Fruit fly (Drosophila melanogaster) ovary, adult (tissue): ENCODE data around the gene CG17026.

Source experiments
- CG17801 ChIP-seq: fragments of 200-800 bp; optimal IDR thresholded peaks from 2 replicates; lab custom pipeline; 2019; ENCODE audit warnings: missing biosample characterization, mild to moderate bottlenecking, missing genetic modification characterization, moderate library complexity; ENCODE audit not compliant: partially characterized antibody

Gene CG17026

DNA sequence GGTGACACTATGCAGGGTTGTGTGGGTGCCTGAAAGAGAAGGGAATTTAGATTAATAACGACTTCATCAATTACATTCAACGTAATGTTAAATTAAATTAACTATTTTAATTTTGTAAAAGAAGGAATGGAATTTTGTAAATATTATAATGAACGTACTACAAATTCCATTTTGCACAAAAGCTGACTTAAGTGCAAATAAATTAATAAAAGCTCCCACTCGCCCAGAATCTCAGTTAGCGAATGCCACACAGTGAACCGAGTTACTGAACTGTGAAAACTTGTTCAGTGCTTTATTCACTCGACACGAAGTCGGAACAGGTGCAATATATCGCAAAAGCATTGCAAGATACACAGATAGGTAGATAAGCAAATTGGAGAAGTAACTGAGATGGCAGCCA is at the start of gene CG17026:
TSS of gene CG17026 (plus strand) at position 301 of the 400 bp plus-strand sequence.
- TF ChIP-seq CG17801 (GFP tag; lab: Kevin White, UChicago): no peak

DNA sequence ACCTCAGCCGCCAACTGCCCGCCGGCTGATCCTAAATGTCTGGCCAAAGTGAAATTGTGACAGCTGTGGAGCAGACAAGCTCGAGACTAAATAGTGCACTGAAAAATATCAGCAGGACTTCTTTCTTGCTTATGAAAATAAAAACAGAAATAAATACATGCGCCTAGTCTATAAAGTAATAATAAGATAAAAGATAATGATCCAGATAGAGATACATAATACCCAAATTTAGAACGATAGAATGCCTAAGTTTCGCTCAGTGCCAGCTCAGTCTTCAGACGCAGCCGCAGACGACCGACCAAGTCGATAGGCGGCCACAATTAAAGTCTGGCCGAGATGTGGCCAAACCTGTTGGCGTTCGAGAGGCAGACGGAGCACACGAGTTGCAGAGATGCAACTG is 34.3 kb upstream of the CG17026 start:
- no peak for TF ChIP-seq CG17801 (GFP tag; lab: Kevin White, UChicago)

DNA sequence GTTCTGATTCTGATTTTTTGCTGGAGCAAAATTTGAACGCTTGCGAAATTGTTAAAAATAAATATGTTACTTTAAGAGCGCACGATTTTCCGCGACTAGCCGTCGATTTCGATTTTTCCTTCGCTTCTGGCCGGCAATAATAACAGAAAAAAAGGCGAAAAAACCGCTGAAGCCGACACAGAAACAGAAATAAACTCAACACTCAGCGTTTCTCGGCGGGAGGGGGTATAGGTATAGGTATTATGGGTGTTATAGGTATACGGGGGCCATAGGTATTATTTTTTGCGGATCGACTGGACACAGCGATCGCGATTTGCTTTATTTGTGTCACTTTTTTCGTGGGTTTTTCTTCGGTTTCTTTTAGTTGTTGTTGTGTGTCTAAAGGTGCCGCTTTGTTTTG is 22.9 kb upstream of the CG17026 start:
- TF ChIP-seq CG17801 (GFP tag; lab: Kevin White, UChicago): peak; percentile 17

DNA sequence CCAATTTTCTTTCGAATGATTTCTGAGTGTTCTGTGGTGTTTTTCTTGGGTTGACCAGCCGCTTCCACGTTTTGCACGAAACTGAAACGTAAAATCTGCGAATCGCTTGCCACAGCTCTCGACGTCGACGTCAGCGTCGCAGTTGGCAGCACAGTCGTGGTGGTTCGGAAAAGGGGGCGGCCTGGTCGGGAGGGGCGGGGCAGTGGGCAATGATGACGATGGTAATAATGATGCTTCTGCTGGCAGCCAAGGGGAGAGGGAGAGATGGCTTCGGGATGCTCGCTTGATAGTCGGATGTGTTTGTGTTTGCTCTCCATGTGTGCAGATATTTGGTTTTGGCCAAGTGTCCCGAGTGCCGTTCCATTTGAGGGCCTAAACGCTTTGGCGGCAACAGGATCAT is 22.3 kb upstream of the CG17026 start:
- TF ChIP-seq CG17801 (GFP tag; lab: Kevin White, UChicago): no peak

DNA sequence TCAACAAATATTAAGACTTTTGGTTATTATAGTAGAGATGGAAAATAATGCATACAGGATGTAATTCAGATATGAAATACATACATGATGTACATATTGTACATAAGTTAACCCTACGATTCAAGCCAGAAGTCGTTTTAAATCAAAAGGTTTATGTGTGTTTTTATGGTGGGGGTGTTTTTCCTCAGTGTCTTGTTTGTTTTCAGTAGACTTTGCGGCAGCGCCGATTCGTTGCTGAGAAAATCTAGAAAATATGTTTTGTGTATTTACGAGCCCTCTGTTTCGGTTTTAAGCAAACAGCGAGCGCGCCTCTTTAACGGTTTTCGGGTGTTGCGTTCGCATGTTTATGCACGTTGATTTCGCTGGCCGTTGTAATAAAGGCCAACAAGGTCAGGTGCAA is 21.3 kb upstream of the CG17026 start:
- no peak for TF ChIP-seq CG17801 (GFP tag; lab: Kevin White, UChicago)

DNA sequence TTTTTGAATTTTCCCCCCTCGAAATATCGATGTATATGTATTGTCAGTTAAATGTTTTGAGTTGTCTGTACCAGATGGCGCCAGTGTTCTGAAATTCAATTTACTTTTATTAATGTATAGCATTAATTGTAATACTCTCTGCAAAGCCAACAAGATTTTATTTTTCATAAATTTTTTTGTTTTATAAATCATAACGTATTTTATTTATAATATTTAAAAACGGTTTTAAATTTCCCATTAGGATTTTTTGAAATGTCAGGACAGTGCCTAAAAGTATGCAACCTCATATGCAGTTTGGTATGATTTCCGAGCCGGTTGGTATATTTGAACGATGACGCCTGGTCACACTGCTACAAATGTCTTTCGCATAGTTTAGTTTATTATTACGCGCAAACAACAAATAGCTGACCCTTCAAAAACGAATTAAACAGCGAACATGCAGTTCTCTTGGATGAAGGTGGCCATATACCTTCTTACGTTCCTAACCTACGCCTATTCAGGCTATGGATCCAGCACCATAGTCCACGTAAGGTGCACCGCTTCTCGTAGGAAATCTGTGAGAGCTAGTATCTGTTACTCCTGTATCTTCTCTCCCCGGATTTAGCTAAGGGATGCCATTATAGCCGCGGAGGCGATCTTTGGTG is 20.3 kb upstream of the CG17026 start, which contains the start of the genes Pka-C3 and GXIVsPLA2:
TSS of gene Pka-C3 (minus strand) at position 14 of the 644 bp plus-strand sequence.
TSS of gene GXIVsPLA2 (plus strand) at position 313 of the 644 bp plus-strand sequence.
- no peak for TF ChIP-seq CG17801 (GFP tag; lab: Kevin White, UChicago)

DNA sequence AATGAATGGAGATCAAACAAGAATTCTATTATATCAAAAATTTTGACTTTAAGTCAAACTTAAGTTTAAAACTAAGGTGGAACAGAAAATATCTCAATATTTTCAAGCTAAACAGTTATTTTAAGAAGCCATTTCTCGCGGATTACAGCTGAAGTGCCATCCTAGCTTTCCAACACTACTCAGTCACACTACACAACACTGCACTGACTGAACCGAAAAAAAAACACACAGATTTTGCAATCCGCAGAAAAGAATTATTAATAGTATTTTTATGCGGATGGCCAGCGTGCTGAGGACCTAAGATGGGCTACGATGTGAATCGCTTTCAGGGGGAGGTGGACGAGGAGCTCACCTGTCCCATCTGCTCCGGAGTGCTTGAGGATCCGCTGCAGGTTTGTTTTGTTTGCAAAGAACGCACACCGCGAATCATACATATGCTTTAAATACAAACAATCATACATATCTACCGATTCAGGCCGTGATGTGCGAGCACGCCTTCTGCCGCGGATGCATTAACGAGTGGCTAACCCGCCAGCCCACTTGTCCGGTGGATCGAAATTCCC is 18.6 kb upstream of the CG17026 start, which contains the start of gene elgi:
TSS of gene elgi (plus strand) at position 103 of the 563 bp plus-strand sequence.
- peak; percentile 47 for TF ChIP-seq CG17801 (GFP tag; lab: Kevin White, UChicago)

DNA sequence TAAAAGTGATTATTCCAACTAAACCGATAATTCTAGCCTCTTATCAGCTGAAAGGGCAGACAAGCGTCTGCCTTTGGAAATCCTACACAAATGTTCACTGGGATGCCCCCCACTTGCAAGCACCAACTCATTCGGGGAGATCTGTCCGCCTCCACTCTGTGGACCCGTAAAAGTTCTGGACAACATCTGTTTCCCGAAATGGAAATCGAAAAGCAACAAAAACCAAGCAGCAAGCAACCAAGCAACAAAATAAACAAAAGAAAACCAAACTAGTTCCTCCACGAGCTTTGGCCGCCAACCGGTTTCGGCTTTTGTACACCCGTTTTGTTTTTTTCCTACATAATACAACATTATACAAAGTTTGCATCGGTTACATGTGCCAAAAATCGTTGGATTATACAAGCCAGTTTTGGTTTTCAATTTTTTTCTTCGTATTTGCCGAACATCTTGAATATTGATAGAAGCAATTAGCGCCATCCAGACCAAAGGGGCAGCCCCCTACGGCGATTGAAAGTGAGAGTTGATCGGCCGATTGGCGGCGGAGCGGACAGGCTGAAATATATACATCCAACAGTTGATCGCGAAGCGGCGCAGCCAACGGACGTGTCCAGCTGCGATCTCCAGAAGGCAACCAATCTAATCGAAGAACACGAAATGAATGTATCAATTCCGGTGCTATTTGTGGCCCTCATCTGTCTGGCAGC is 16.4 kb upstream of the CG17026 start, which contains the start of gene CG17032:
TSS of gene CG17032 (plus strand) at position 232 of the 704 bp plus-strand sequence.
- no peak for TF ChIP-seq CG17801 (GFP tag; lab: Kevin White, UChicago)

DNA sequence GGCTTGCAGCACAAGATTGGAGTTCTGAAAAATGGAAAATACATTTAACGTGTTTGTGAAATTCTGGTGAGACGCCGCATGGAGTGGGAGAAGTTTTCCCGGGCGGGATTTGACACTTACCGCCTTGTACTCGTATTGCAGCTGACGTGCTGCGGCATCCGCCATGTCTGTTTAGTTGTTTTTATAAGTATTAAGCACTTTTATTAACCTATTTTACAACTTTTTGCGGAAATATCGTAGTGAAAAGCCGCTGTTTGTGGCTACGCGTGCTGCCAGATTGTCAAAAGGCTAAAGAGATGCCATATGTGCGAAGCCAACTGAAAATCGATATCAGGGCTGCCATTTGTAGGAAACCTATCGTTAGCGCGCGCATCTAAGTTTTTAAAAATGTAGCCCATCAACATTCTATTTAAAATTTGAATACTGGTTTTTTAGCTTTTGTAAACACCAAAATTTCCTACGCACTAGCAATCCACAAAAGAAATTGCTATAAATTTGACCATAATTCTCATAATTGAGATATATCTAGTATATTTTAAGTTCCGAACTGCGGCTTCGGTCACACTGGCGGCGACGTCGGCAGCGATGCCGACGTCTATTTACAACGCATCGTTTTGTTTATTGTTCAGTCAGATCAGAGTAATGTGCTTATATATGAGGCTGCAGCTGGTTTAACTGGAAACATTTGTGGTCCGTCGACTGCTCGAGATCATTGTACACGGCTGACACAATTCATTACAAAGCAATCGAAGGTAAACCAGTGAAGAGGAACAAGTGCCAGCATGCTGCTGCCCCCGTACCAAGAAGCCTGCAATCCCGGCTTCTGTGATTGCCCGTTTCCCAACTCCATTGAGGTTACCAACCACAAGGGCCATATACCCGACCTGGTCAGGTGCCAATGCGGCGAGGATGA is 7.3 kb upstream of the CG17026 start, which contains the start of the genes Brr2 and CG10516:
TSS of gene Brr2 (minus strand) at position 285 of the 913 bp plus-strand sequence.
TSS of gene CG10516 (plus strand) at position 617 of the 913 bp plus-strand sequence.
- TF ChIP-seq CG17801 (GFP tag; lab: Kevin White, UChicago): no peak

DNA sequence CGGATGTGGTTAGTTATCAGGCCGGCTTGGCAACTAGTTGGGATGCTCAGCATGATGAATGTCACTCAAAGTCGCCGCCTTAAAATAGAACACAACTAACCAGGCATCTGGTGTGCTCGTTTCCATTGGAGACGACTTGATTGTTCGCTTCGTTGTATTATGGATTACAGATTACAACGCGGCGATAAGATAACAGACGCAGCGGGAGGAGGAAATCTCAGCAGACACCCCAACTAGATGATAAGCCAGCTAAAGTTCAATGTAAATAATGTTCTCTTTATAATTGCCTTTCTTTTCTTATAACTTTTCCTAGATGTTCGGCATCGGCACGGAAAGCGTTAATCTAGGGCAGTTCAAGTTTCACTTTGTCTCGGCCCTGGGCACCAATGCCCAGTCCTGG is 6.5 kb upstream of the CG17026 start:
- TF ChIP-seq CG17801 (GFP tag; lab: Kevin White, UChicago): no peak

DNA sequence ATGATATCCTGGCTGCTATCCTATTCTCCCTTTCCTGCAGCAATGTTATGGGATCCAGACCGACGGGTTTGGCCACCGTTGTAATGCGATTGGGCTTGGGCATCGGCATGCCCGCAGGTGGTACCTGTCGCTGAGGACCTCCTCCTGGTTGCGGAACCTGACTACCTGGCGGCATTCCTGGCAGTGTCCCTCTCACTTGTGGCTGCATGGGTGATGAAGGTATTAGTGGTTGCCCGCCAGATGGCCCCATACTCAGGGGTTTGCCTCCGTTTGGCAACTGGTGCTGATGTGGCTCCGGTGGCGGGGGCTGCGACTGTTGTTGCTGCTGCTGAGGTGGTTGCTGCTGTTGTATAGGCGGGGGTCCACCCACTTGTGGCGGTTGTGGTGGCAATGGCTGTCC is 1.0 kb upstream of the CG17026 start:
- TF ChIP-seq CG17801 (GFP tag; lab: Kevin White, UChicago): no peak

DNA sequence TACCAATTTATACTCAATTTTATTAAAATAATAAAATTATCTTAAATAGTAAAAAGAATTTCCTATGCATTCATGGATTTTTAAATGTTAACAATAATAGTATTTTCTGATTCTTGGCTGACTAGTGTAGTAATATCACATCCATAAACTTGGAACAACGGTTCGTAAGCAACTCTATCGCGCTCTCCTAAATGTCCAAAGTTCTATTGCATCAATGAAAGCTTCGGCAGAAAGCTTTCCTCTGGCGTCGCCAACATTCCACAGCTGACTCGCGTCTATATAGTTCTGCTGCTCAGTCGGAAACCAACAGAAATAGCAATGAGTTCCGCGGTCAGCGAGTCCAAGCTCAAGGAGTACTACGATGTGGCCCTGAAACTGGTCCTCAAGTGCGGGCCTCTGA is 1.6 kb downstream of the CG17026 start, which contains the start of gene CG17029:
TSS of gene CG17029 (plus strand) at position 113 of the 400 bp plus-strand sequence.
- TF ChIP-seq CG17801 (GFP tag; lab: Kevin White, UChicago): peak; percentile 8

DNA sequence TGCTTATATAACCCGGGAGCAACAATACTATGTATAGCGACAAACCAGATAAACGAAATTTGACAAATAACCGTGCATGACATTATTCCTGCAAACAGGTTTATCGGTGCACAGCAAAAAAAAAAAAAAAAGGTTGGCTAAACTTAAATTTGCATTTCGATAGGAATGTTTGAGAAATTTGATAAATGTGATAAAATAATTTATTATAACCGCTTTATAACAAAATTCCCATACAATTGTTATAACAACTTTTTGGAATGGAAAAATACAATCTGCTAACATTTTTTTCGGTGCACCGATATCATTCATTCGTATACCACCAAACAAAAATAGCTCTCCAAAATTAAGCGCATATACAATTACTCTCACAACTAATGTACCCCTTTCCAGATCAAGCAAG is 2.4 kb downstream of the CG17026 start:
- no peak for TF ChIP-seq CG17801 (GFP tag; lab: Kevin White, UChicago)

DNA sequence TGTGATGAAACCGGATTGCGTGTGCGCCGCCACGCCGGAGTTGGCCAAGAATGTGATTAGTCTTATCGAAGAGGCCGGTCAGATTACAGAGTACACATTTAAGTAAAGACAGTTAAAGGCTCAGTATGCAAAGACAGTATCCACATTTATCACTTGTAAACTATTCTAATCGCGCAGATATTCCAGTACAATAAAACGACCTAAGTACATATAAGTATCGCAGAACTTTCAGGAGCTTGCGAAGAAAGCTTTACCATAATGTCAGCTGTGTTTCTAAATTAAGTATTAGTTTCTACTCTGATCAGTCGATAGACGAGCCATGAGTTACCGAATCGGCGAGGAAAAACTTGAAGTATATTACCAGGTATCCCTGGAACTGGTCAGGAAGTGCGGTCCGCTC is 3.1 kb downstream of the CG17026 start, which contains the start of gene CG17028:
TSS of gene CG17028 (plus strand) at position 301 of the 400 bp plus-strand sequence.
- no peak for TF ChIP-seq CG17801 (GFP tag; lab: Kevin White, UChicago)
